Worm (Caenorhabditis elegans) whole organism, young adult: ENCODE results near the gene M110.3.

Experiments
- B0019.2 ChIP-seq: fragments of 200-800 bp; sonication (Bioruptor generic); conservative IDR thresholded peaks from 2 replicates; pipeline ENCODE4 v1.3.6; 2022; ENCODE audit warnings: missing genetic modification reagents, missing genetic modification characterization, missing compliant biosample characterization
- B0336.3 ChIP-seq: fragments of 200-800 bp; sonication (Bioruptor generic); IDR thresholded peaks from 2 replicates; pipeline ENCODE4 v1.3.6; 2022; ENCODE audit warnings: missing genetic modification characterization, missing compliant biosample characterization
- F23B12.7 ChIP-seq: sonication (generic microtip); optimal IDR thresholded peaks from 2 replicates; lab custom pipeline; 2017; ENCODE audit warnings: missing genetic modification characterization, mild to moderate bottlenecking, missing compliant biosample characterization, antibody characterized with exemption, moderate library complexity; ENCODE audit not compliant: insufficient read depth
- aptf-2 ChIP-seq: fragments of 200-800 bp; sonication (Bioruptor generic); conservative IDR thresholded peaks from 2 replicates; pipeline ENCODE4 v1.3.6; 2022; ENCODE audit warnings: missing genetic modification reagents, missing genetic modification characterization, missing compliant biosample characterization
- hlh-12 ChIP-seq: sonication (generic microtip); optimal IDR thresholded peaks from 2 replicates; lab custom pipeline; 2016; ENCODE audit warnings: missing genetic modification characterization, missing compliant biosample characterization

DNA sequence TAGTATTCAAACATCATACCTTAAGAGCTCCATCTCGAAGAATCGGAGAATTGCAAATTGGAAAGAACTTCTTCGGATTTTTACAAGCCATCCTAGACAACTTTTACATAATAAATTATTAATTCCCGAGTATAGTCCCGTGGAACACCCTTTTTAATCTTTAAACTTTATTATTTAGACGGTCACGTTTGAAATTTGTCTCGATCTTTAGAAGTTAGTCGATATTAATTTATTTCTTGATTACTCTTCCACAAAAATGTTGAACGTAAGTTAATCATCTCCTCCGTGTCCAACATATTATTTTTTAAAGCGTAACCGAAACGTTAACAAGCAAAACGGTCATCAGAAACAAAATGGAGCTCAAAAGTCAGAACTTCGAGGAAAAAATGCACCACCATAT, 43.0 kb downstream of the M110.3 start, which contains the start of the genes decr-1.3 and T05C12.1:
- TF ChIP-seq B0019.2 (GFP tag; lab: Robert Waterston, UW): no peak
- TF ChIP-seq B0336.3 (GFP tag; lab: Robert Waterston, UW): no peak
- TF ChIP-seq aptf-2 (GFP tag; lab: Robert Waterston, UW): no peak
- TF ChIP-seq F23B12.7 (tag; lab: Kevin White, UChicago): no peak
- TF ChIP-seq hlh-12 (tag; lab: Kevin White, UChicago): no peak
